Worm (Caenorhabditis elegans) whole organism, young adult: ENCODE results near the gene T13A10.1.

Source experiments
- C06A6.2 ChIP-seq: fragments of 200-800 bp; sonication (Bioruptor generic); conservative IDR thresholded peaks from 2 replicates; pipeline ENCODE4 v1.3.6; 2022; ENCODE audit warnings: missing genetic modification characterization, missing compliant biosample characterization
- Y67H2A.10 ChIP-seq: fragments of 200-800 bp; sonication (Bioruptor generic); conservative IDR thresholded peaks from 2 replicates; pipeline ENCODE4 v1.3.6; 2022; ENCODE audit warnings: missing genetic modification reagents, missing genetic modification characterization, missing compliant biosample characterization
- bed-2 ChIP-seq: fragments of 200-800 bp; sonication (Bioruptor generic); IDR thresholded peaks from 2 replicates; pipeline ENCODE4 v1.3.6; 2022; ENCODE audit warnings: missing genetic modification reagents, missing genetic modification characterization, missing compliant biosample characterization
- egl-44 ChIP-seq: fragments of 200-800 bp; sonication (Bioruptor generic); IDR thresholded peaks from 2 replicates; pipeline ENCODE4 v1.3.6; 2022; ENCODE audit warnings: missing genetic modification reagents, missing genetic modification characterization, missing compliant biosample characterization
- ets-4 ChIP-seq: fragments of 200-800 bp; sonication (Bioruptor generic); optimal IDR thresholded peaks from 2 replicates; lab custom pipeline; 2018; ENCODE audit warnings: mild to moderate bottlenecking, missing genetic modification characterization, missing compliant biosample characterization
- him-1 ChIP-seq: sonication (generic microtip); optimal IDR thresholded peaks from 2 replicates; lab custom pipeline; 2016; ENCODE audit warnings: missing genotype, missing genetic modification reagents, missing genetic modification characterization, missing compliant biosample characterization
- rpc-1 ChIP-seq, 2 experiments: fragments of 150-350 bp in 1 of 2; sonication (generic microtip) in 1 of 2; optimal IDR thresholded peaks; 2 replicates each; lab custom pipeline; 2014 to 2018; ENCODE audit warnings: missing biosample characterization in 1 of 2, missing genetic modification characterization in 1 of 2, missing genetic modification reagents in 1 of 2, missing genotype in 1 of 2
- tbp1 ChIP-seq: fragments of 200-800 bp; sonication (Bioruptor generic); optimal IDR thresholded peaks from 2 replicates; lab custom pipeline; 2018; ENCODE audit warnings: mild to moderate bottlenecking, missing genetic modification characterization, missing compliant biosample characterization

DNA sequence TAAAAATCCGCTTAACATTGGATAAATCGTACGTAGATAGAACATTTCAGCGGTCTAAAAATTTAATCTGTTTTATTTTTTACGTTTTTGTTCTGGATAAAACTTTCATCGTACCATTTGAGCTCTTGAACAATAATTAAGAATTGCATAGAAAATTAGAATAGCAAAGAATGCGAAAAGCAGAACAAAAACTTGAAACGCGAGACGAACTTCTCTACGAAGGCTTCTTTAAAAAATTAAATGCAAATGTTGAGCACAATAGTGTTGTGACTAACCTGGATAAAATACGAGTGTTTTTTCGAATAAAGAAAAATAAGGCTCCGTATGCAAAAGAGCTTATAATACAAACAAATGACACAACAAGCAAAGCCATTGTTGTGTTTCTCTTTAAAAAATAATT, 23.6 kb downstream of the T13A10.1 start:
- TF ChIP-seq ets-4 (GFP tag; lab: Kevin White, UChicago) (no peak), C06A6.2 (GFP tag; lab: Robert Waterston, UW) (no peak), tbp1 (GFP tag; lab: Kevin White, UChicago) (no peak), rpc-1 (optimal IDR thresholded peaks at IDR 0.05; lab: Kevin White, UChicago) (no peak), rpc-1 (tag; optimal IDR thresholded peaks at IDR 0.05; lab: Kevin White, UChicago) (no peak), Y67H2A.10 (GFP tag; lab: Robert Waterston, UW) (no peak), egl-44 (GFP tag; lab: Robert Waterston, UW) (no peak), bed-2 (GFP tag; lab: Robert Waterston, UW) (no peak), him-1 (tag; lab: Kevin White, UChicago) (no peak)
